Worm (Caenorhabditis elegans): ENCODE data around the gene grd-12.

DNA sequence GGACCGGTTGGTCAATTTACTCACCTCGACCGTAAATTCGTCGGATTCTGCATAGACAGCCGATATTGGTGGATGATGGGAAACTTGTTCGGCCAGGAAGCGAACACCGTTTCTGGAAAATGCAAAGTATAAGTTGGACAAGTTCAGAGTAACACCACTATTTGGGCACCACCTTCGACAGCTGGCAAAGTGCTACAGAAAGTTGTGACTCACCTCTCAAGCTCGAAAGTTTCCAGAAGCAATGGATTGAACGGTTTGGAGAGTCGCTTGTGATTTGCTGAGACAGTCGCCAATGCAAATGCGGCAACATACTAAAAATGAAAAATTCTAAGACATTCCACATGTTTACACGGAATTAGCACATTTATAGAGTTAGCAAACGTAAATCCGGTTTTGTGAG is 35.0 kb downstream of the grd-12 start:
- TF ChIP-seq ceh-34 (tag; optimal IDR thresholded peaks at IDR 0.05), result no peak
- no peak for TF ChIP-seq ceh-19 (GFP tag; optimal IDR thresholded peaks at IDR 0.05)
